Fruit fly (Drosophila melanogaster): ENCODE measurements around the gene CG9801.

The CG9801 gene

dm6 chr3R:8731597-8732263 lies 15.7 kb downstream of the CG9801 start, which contains the start of the genes M1BP and CG8202 (continued):
- TF ChIP-seq unpg (GFP tag; optimal IDR thresholded peaks at IDR 0.05), result peak; percentile 80
- TF ChIP-seq hb (GFP tag; IDR thresholded peaks at IDR 0.05; ENCODE audit: partially characterized antibody), result no peak
- TF ChIP-seq exex (tag; optimal IDR thresholded peaks at IDR 0.05), result peak; percentile 66
- TF ChIP-seq oc (tag; optimal IDR thresholded peaks at IDR 0.05), result no peak
- no peak for TF ChIP-seq Neu2 (GFP tag; optimal IDR thresholded peaks at IDR 0.05; ENCODE audit: borderline replicate concordance)
- peak; percentile 85 for TF ChIP-seq Ptx1 (GFP tag; IDR thresholded peaks at IDR 0.05)
- no peak for TF ChIP-seq Bgb (GFP tag; IDR thresholded peaks at IDR 0.05; ENCODE audit: partially characterized antibody)
- peak; percentile 50 to 93 for TF ChIP-seq Hr51 (GFP tag; optimal IDR thresholded peaks at IDR 0.05)
- no peak for TF ChIP-seq Hey (tag; optimal IDR thresholded peaks at IDR 0.05)
- TF ChIP-seq schlank (tag; optimal IDR thresholded peaks at IDR 0.05), result peak; percentile 53
- TF ChIP-seq chif (GFP tag; optimal IDR thresholded peaks at IDR 0.05), result peak; percentile 8 to 67
- peak; percentile 78; the same call in 2 of the 3 replicates for TF ChIP-seq ken (GFP tag; IDR thresholded peaks at IDR 0.05)
- TF ChIP-seq zfh2 (GFP tag; optimal IDR thresholded peaks at IDR 0.05), result peak; percentile 53
- TF ChIP-seq CG11085 (GFP tag; IDR thresholded peaks at IDR 0.05), result peak; percentile 56; the same call in 1 of the 2 replicates
- no peak for TF ChIP-seq CG7745 (tag; optimal IDR thresholded peaks at IDR 0.05)
- peak; percentile 64 for TF ChIP-seq CG1529 (GFP tag; optimal IDR thresholded peaks at IDR 0.05)
- peak; percentile 54 for TF ChIP-seq CG4617 (GFP tag; optimal IDR thresholded peaks at IDR 0.05; ENCODE audit: borderline replicate concordance)
- TF ChIP-seq kay (GFP tag; optimal IDR thresholded peaks at IDR 0.05), result peak; percentile 49
- TF ChIP-seq CG17385 (GFP tag; optimal IDR thresholded peaks at IDR 0.05), result peak; percentile 89
- TF ChIP-seq trh (GFP tag; optimal IDR thresholded peaks at IDR 0.05), result peak; percentile 77
- peak; percentile 90 for TF ChIP-seq CG12942 (GFP tag; optimal IDR thresholded peaks at IDR 0.05)
- peak; percentile 87 for TF ChIP-seq CG11723 (GFP tag; optimal IDR thresholded peaks at IDR 0.05)
- no peak for TF ChIP-seq Stat92E (GFP tag; optimal IDR thresholded peaks at IDR 0.05)
- peak; percentile 96 for TF ChIP-seq CG10543 (GFP tag; optimal IDR thresholded peaks at IDR 0.05)
- TF ChIP-seq ssp (GFP tag; IDR thresholded peaks at IDR 0.05), result peak; percentile 56; the same call in 1 of the 2 replicates
- TF ChIP-seq CG4360 (GFP tag; IDR thresholded peaks at IDR 0.05), result peak; percentile 95
- peak; percentile 88 for TF ChIP-seq dysf (GFP tag; IDR thresholded peaks at IDR 0.05)
- no peak for TF ChIP-seq nerfin-2 (GFP tag; IDR thresholded peaks at IDR 0.05; ENCODE audit: partially characterized antibody)
- peak; percentile 53 for TF ChIP-seq CG8765 (GFP tag; IDR thresholded peaks at IDR 0.05)
- TF ChIP-seq ranshi (GFP tag; IDR thresholded peaks at IDR 0.05), result peak; percentile 92
- TF ChIP-seq CG7357 (GFP tag; IDR thresholded peaks at IDR 0.05), result peak; percentile 65; the same call in 2 of the 3 replicates
- peak; percentile 28 for TF ChIP-seq CG8089 (GFP tag; optimal IDR thresholded peaks at IDR 0.05)
- peak; percentile 84 for TF ChIP-seq CG17359 (tag; optimal IDR thresholded peaks at IDR 0.05)
- peak; percentile 7 for TF ChIP-seq Kr (GFP tag; optimal IDR thresholded peaks at IDR 0.05)
- TF ChIP-seq CG6854 (GFP tag; optimal IDR thresholded peaks at IDR 0.05), result peak; percentile 88
- peak; percentile 92 for TF ChIP-seq Ssrp (tag; optimal IDR thresholded peaks at IDR 0.05)
- peak; percentile 95 for TF ChIP-seq CG13775 (GFP tag; optimal IDR thresholded peaks at IDR 0.05)
- peak; percentile 72; the same call in 1 of the 3 replicates for TF ChIP-seq CG11093 (GFP tag; IDR thresholded peaks at IDR 0.05)
- no peak for TF ChIP-seq prd (optimal IDR thresholded peaks at IDR 0.05)
- peak; percentile 89 for TF ChIP-seq prd (GFP tag; IDR thresholded peaks at IDR 0.05)
- TF ChIP-seq CG3995 (GFP tag; optimal IDR thresholded peaks at IDR 0.05), result no peak
- TF ChIP-seq row (GFP tag; IDR thresholded peaks at IDR 0.05), result peak; percentile 91
- TF ChIP-seq Usf (GFP tag; optimal IDR thresholded peaks at IDR 0.05), result peak; percentile 87
- no peak for TF ChIP-seq unc-4 (GFP tag; IDR thresholded peaks at IDR 0.05; ENCODE audit: partially characterized antibody)
- TF ChIP-seq abd-A (tag; optimal IDR thresholded peaks at IDR 0.05), result no peak
- TF ChIP-seq HLH3B (GFP tag; IDR thresholded peaks at IDR 0.05), result peak; percentile 58
- TF ChIP-seq nau (GFP tag; optimal IDR thresholded peaks at IDR 0.05), result no peak
- no peak for TF ChIP-seq h (optimal IDR thresholded peaks at IDR 0.05)
- peak; percentile 94 for TF ChIP-seq grau (tag; optimal IDR thresholded peaks at IDR 0.05)
